Fruit fly (Drosophila melanogaster) whole organism, embryonic: ENCODE data around the gene Ostgamma.

Source experiments
- Bgb ChIP-seq: fragments of 200-800 bp; sonication (Bioruptor generic); IDR thresholded peaks from 2 replicates; pipeline ENCODE4 v1.3.6; 2022; ENCODE audit warnings: missing biosample characterization, missing genetic modification characterization; ENCODE audit not compliant: partially characterized antibody
- CG12071 ChIP-seq: fragments of 200-800 bp; sonication (Bioruptor generic); optimal IDR thresholded peaks from 3 replicates; lab custom pipeline; 2018; ENCODE audit warnings: missing biosample characterization, mild to moderate bottlenecking, missing genetic modification characterization
- HLHmδ ChIP-seq: fragments of 200-800 bp; sonication (Bioruptor generic); optimal IDR thresholded peaks from 2 replicates; lab custom pipeline; 2018; ENCODE audit warnings: missing biosample characterization, mild to moderate bottlenecking, missing genetic modification characterization, moderate library complexity
- psq ChIP-seq: fragments of 200-800 bp; sonication (Bioruptor generic); optimal IDR thresholded peaks from 2 replicates; lab custom pipeline; 2017; ENCODE audit warnings: missing biosample characterization, missing genetic modification characterization

- TF ChIP-seq CG12071 (GFP tag; lab: Kevin White, UChicago) (no peak), HLHmδ (no peak), psq (GFP tag; lab: Kevin White, UChicago) (no peak), Bgb (GFP tag; lab: Robert Waterston, UW) (no peak)
These were observed 31.9 kb upstream of the Ostgamma start for dm6 chr2L:8339751-8340349.
